Worm (Caenorhabditis elegans): ENCODE data around the gene R02D5.8.

ce11 chrV:14540932-14541331 is 21.8 kb upstream of the R02D5.8 start:
- no peak for TF ChIP-seq snpc-4 (tag; optimal IDR thresholded peaks at IDR 0.05)
- TF ChIP-seq unc-55 (GFP tag; optimal IDR thresholded peaks at IDR 0.05), result no peak
- no peak for TF ChIP-seq zag-1 (tag; optimal IDR thresholded peaks at IDR 0.05)
- TF ChIP-seq elt-1 (tag; optimal IDR thresholded peaks at IDR 0.05), result no peak
- no peak for TF ChIP-seq ztf-11 (tag; optimal IDR thresholded peaks at IDR 0.05)
- TF ChIP-seq ZK546.5 (tag; optimal IDR thresholded peaks at IDR 0.05), result no peak
- no peak for TF ChIP-seq unc-62 (GFP tag; optimal IDR thresholded peaks at IDR 0.05)
- TF ChIP-seq nhr-10 (tag; optimal IDR thresholded peaks at IDR 0.05), result no peak
- no peak for TF ChIP-seq mdl-1 (tag; optimal IDR thresholded peaks at IDR 0.05)
- no peak for TF ChIP-seq ztf-1 (GFP tag; conservative IDR thresholded peaks at IDR 0.05)
